Worm (Caenorhabditis elegans): ENCODE data around the gene mab-7.

The mab-7 gene

DNA sequence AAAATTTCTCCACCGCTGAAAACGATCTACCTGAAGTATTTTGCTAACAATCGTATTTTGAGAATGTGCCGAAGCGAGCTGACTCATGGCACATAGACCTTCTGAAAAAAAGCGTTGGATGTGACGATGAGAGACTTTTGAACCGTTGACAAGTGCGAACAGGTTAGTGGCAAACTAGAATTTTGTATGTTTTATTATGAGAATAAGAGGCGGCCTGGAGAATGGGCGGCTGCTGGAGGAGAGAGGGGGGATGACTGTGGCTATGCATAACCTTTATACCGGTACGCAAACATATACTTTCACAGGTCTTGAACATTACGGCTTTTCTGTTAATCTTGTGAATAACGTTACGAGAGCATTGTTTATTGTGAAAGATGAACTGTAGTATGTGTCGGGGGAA is 9.6 kb downstream of the mab-7 start, which contains the start of gene mam-1:
TSS of gene mam-1 (minus strand) at position 101 of the 400 bp plus-strand sequence.
- TF ChIP-seq M03D4.4 (tag; optimal IDR thresholded peaks at IDR 0.05), result no peak
- TF ChIP-seq nhr-2 (tag; optimal IDR thresholded peaks at IDR 0.05), result no peak
- no peak for TF ChIP-seq nhr-28 (tag; optimal IDR thresholded peaks at IDR 0.05)
- no peak for TF ChIP-seq ztf-11 (tag; optimal IDR thresholded peaks at IDR 0.05)
- TF ChIP-seq nhr-76 (tag; optimal IDR thresholded peaks at IDR 0.05), result no peak
- no peak for TF ChIP-seq elt-1 (tag; optimal IDR thresholded peaks at IDR 0.05; ENCODE audit: borderline replicate concordance, insufficient read depth)
- no peak for TF ChIP-seq mab-5 (tag; optimal IDR thresholded peaks at IDR 0.05)
- no peak for TF ChIP-seq zip-8 (tag; optimal IDR thresholded peaks at IDR 0.05)
- TF ChIP-seq mep-1 (tag; optimal IDR thresholded peaks at IDR 0.05), result no peak
- no peak for TF ChIP-seq ceh-83 (GFP tag; optimal IDR thresholded peaks at IDR 0.05)
- no peak for TF ChIP-seq sptf-1 (tag; optimal IDR thresholded peaks at IDR 0.05)
- no peak for TF ChIP-seq blmp-1 (tag; optimal IDR thresholded peaks at IDR 0.05)
- no peak for TF ChIP-seq sem-2 (GFP tag; optimal IDR thresholded peaks at IDR 0.05)
- TF ChIP-seq flh-1 (GFP tag; optimal IDR thresholded peaks at IDR 0.05), result no peak
- TF ChIP-seq unc-39 (tag; optimal IDR thresholded peaks at IDR 0.05), result no peak
- no peak for TF ChIP-seq snpc-4 (tag; optimal IDR thresholded peaks at IDR 0.05)
- TF ChIP-seq lin-13 (tag; optimal IDR thresholded peaks at IDR 0.05), result no peak
- TF ChIP-seq ham-2 (GFP tag; optimal IDR thresholded peaks at IDR 0.05), result no peak
- TF ChIP-seq tbx-8 (GFP tag; optimal IDR thresholded peaks at IDR 0.05), result no peak

DNA sequence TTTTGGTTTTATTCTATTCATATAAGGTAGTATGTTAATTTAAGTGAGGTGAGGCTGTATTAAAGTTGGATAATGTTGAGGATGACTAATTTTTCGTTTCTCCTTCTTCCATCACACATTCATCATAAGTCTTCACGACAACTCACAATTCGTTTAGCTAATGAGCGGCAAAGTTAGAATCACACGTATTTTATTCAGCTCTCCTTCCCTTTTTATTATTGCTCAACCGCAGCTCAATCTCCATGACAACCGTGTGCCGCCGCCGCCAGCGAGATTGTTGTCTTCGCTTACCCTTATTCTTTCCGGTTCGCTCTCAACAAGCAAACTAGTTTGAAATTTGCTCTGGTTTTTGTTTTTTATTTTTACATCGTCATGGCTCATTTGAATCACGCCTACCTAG is 17.5 kb downstream of the mab-7 start, which contains the start of gene ZC13.2:
TSS of gene ZC13.2 (plus strand) at position 301 of the 400 bp plus-strand sequence.
- TF ChIP-seq ztf-11 (tag; optimal IDR thresholded peaks at IDR 0.05) (no peak), hlh-1 (tag; optimal IDR thresholded peaks at IDR 0.05) (no peak), M03D4.4 (tag; optimal IDR thresholded peaks at IDR 0.05) (no peak), ceh-43 (GFP tag; optimal IDR thresholded peaks at IDR 0.05) (no peak)

DNA sequence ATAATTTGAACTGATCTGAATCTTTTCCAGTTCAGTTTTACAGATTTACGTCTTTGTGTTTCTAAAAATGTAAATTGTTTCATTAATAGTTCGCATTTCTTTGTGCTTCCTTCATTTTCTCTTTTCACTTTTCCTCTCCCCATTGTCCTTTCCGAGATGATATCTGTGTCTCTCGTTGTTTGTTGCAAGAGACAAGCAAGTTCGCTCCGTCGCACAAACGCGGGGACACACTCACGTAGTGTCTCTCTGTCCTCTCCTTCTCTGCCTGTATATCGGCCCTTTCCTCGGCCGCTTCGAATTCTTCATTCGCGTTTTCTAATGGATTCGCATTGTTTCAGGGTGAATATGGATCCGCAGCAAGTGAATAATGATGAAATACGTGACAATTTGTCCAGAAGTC is 20.9 kb downstream of the mab-7 start, which contains the start of gene ZC13.1:
TSS of gene ZC13.1 (plus strand) at position 305 of the 400 bp plus-strand sequence.
- no peak for TF ChIP-seq bed-3 (GFP tag; optimal IDR thresholded peaks at IDR 0.05)
- TF ChIP-seq tbx-8 (GFP tag; optimal IDR thresholded peaks at IDR 0.05), result no peak
- TF ChIP-seq mls-2 (tag; optimal IDR thresholded peaks at IDR 0.05), result peak; percentile 58
- peak; percentile 38 for TF ChIP-seq cnd-1 (tag; optimal IDR thresholded peaks at IDR 0.05)
- TF ChIP-seq elt-3 (tag; optimal IDR thresholded peaks at IDR 0.05), result no peak
- TF ChIP-seq nhr-28 (tag; optimal IDR thresholded peaks at IDR 0.05), result no peak
- TF ChIP-seq unc-62 (GFP tag; optimal IDR thresholded peaks at IDR 0.05), result peak; percentile 43
- peak; percentile 66 for TF ChIP-seq lin-13 (tag; optimal IDR thresholded peaks at IDR 0.05)
- TF ChIP-seq mab-5 (tag; optimal IDR thresholded peaks at IDR 0.05), result no peak
- peak; percentile 94 for TF ChIP-seq mep-1 (tag; optimal IDR thresholded peaks at IDR 0.05)
- no peak for TF ChIP-seq nhr-12 (tag; optimal IDR thresholded peaks at IDR 0.05)
- TF ChIP-seq drap-1 (GFP tag; optimal IDR thresholded peaks at IDR 0.05), result peak; percentile 49
- no peak for TF ChIP-seq elt-1 (tag; optimal IDR thresholded peaks at IDR 0.05; ENCODE audit: borderline replicate concordance, insufficient read depth)
- TF ChIP-seq lin-32 (GFP tag; optimal IDR thresholded peaks at IDR 0.05), result no peak
- peak; percentile 57 for TF ChIP-seq unc-120 (tag; optimal IDR thresholded peaks at IDR 0.05; ENCODE audit: poor library complexity, severe bottlenecking)
- TF ChIP-seq ces-1 (GFP tag; optimal IDR thresholded peaks at IDR 0.05), result no peak
- TF ChIP-seq sem-2 (GFP tag; optimal IDR thresholded peaks at IDR 0.05), result peak; percentile 2
- peak; percentile 89 for TF ChIP-seq pha-4 (tag; optimal IDR thresholded peaks at IDR 0.05)
- peak; percentile 32 for TF ChIP-seq nhr-237 (tag; optimal IDR thresholded peaks at IDR 0.05)
- no peak for TF ChIP-seq snpc-4 (tag; optimal IDR thresholded peaks at IDR 0.05)
- peak; percentile 12 for TF ChIP-seq ham-2 (GFP tag; optimal IDR thresholded peaks at IDR 0.05)
- no peak for TF ChIP-seq nhr-76 (tag; optimal IDR thresholded peaks at IDR 0.05)
- peak; percentile 83 for TF ChIP-seq blmp-1 (tag; optimal IDR thresholded peaks at IDR 0.05)
- no peak for TF ChIP-seq M03D4.4 (tag; optimal IDR thresholded peaks at IDR 0.05)
- peak; percentile 60 for TF ChIP-seq sptf-1 (tag; optimal IDR thresholded peaks at IDR 0.05)
- TF ChIP-seq flh-1 (GFP tag; optimal IDR thresholded peaks at IDR 0.05), result no peak
- peak; percentile 38 for TF ChIP-seq lsy-2 (tag; optimal IDR thresholded peaks at IDR 0.05)
- no peak for TF ChIP-seq ceh-39 (tag; optimal IDR thresholded peaks at IDR 0.05)
- TF ChIP-seq ceh-43 (GFP tag; optimal IDR thresholded peaks at IDR 0.05), result no peak
- no peak for TF ChIP-seq unc-39 (tag; optimal IDR thresholded peaks at IDR 0.05)
- TF ChIP-seq hlh-1 (tag; optimal IDR thresholded peaks at IDR 0.05), result peak; percentile 70
- TF ChIP-seq nhr-2 (tag; optimal IDR thresholded peaks at IDR 0.05), result peak; percentile 37
- no peak for TF ChIP-seq ceh-83 (GFP tag; optimal IDR thresholded peaks at IDR 0.05)
- no peak for TF ChIP-seq ztf-11 (tag; optimal IDR thresholded peaks at IDR 0.05)
- TF ChIP-seq zip-8 (tag; optimal IDR thresholded peaks at IDR 0.05), result no peak

All from whole organism, mixed stage, embryonic.